Fruit fly (Drosophila melanogaster) whole organism, embryonic: Measurements from ENCODE around the gene CG6216.
A peak's percentile ranks its signal among the peaks of the same experiment; 100 is the strongest.

Source experiments
- Abd-B ChIP-seq: fragments of 200-800 bp; sonication (Bioruptor generic); optimal IDR thresholded peaks from 2 replicates; lab custom pipeline; 2018; ENCODE audit warnings: missing biosample characterization, mild to moderate bottlenecking, missing genetic modification characterization, moderate library complexity
- CG10267 ChIP-seq: fragments of 200-800 bp; sonication (Bioruptor generic); optimal IDR thresholded peaks from 2 replicates; lab custom pipeline; 2018; ENCODE audit warnings: missing biosample characterization, mild to moderate bottlenecking, missing genetic modification characterization, moderate library complexity
- CG12299 ChIP-seq: fragments of 200-800 bp; sonication (Bioruptor generic); optimal IDR thresholded peaks from 2 replicates; lab custom pipeline; 2018; ENCODE audit warnings: missing biosample characterization, mild to moderate bottlenecking, missing genetic modification characterization
- CG13123 ChIP-seq: fragments of 200-800 bp; sonication (Bioruptor generic); optimal IDR thresholded peaks from 2 replicates; lab custom pipeline; 2016; ENCODE audit warnings: missing biosample characterization, missing genetic modification characterization
- CG13775 ChIP-seq: fragments of 200-800 bp; sonication (Bioruptor generic); optimal IDR thresholded peaks from 3 replicates; lab custom pipeline; 2017; ENCODE audit warnings: missing biosample characterization, mild to moderate bottlenecking, missing genetic modification characterization
- CG15011 ChIP-seq: fragments of 200-800 bp; sonication (Bioruptor generic); optimal IDR thresholded peaks from 3 replicates; lab custom pipeline; 2018; ENCODE audit warnings: missing biosample characterization, mild to moderate bottlenecking, missing genetic modification characterization
- CG15601 ChIP-seq: fragments of 200-800 bp; sonication (Bioruptor generic); optimal IDR thresholded peaks from 3 replicates; lab custom pipeline; 2019; ENCODE audit warnings: missing biosample characterization, mild to moderate bottlenecking, missing genetic modification characterization, moderate library complexity
- CG17328 ChIP-seq: fragments of 200-800 bp; sonication (Bioruptor generic); IDR thresholded peaks from 2 replicates; pipeline ENCODE4 v1.3.6; 2022; ENCODE audit warnings: missing biosample characterization, missing genetic modification characterization
- CG18262 ChIP-seq: fragments of 200-800 bp; optimal IDR thresholded peaks from 3 replicates; lab custom pipeline; 2019; ENCODE audit warnings: missing biosample characterization, mild to moderate bottlenecking, missing genetic modification characterization, moderate library complexity
- CG2199 ChIP-seq: fragments of 200-800 bp; sonication (Bioruptor generic); IDR thresholded peaks from 3 replicates; pipeline ENCODE4 v1.3.6; 2022; ENCODE audit warnings: missing biosample characterization, missing genetic modification characterization
- CG2678 ChIP-seq: fragments of 200-800 bp; sonication (Bioruptor generic); optimal IDR thresholded peaks from 3 replicates; lab custom pipeline; 2019; ENCODE audit warnings: missing biosample characterization, mild to moderate bottlenecking, missing genetic modification characterization, moderate library complexity
- CG30431 ChIP-seq: fragments of 200-800 bp; sonication (Bioruptor generic); optimal IDR thresholded peaks from 2 replicates; lab custom pipeline; 2017; ENCODE audit warnings: missing biosample characterization, missing genetic modification characterization
- CG3407 ChIP-seq: fragments of 200-800 bp; sonication (Bioruptor generic); optimal IDR thresholded peaks from 2 replicates; lab custom pipeline; 2018; ENCODE audit warnings: missing biosample characterization, mild to moderate bottlenecking, missing genetic modification characterization
- CG4360 ChIP-seq: fragments of 200-800 bp; sonication (Bioruptor generic); IDR thresholded peaks from 2 replicates; pipeline ENCODE4 v1.3.6; 2022; ENCODE audit warnings: missing biosample characterization, missing genetic modification characterization
- CG4617 ChIP-seq: fragments of 200-800 bp; sonication (Bioruptor generic); optimal IDR thresholded peaks from 3 replicates; lab custom pipeline; 2016; ENCODE audit warnings: missing biosample characterization, missing genetic modification characterization, borderline replicate concordance
- CG6791 ChIP-seq: fragments of 200-800 bp; sonication (Bioruptor generic); IDR thresholded peaks from 3 replicates; pipeline ENCODE4 v1.3.6; 2022; ENCODE audit warnings: missing biosample characterization, missing genetic modification characterization; ENCODE audit not compliant: partially characterized antibody
- CG7556 ChIP-seq: fragments of 200-800 bp; sonication (Bioruptor generic); optimal IDR thresholded peaks from 2 replicates; lab custom pipeline; 2017; ENCODE audit warnings: missing biosample characterization, mild to moderate bottlenecking, missing genetic modification characterization
- CG8089 ChIP-seq: fragments of 200-800 bp; sonication (Bioruptor generic); optimal IDR thresholded peaks from 3 replicates; lab custom pipeline; 2016; ENCODE audit warnings: missing biosample characterization, missing genetic modification characterization
- CG8765 ChIP-seq: fragments of 200-800 bp; sonication (Bioruptor generic); IDR thresholded peaks from 2 replicates; pipeline ENCODE4 v1.3.6; 2022; ENCODE audit warnings: missing biosample characterization, missing genetic modification characterization
- CG9609 ChIP-seq: fragments of 200-800 bp; sonication (Bioruptor generic); optimal IDR thresholded peaks from 3 replicates; lab custom pipeline; 2016; ENCODE audit warnings: missing biosample characterization, missing genetic modification characterization
- CG9797 ChIP-seq: fragments of 200-800 bp; sonication (Bioruptor generic); optimal IDR thresholded peaks from 3 replicates; lab custom pipeline; 2018; ENCODE audit warnings: missing biosample characterization, mild to moderate bottlenecking, missing genetic modification characterization
- CG9817 ChIP-seq: fragments of 200-800 bp; sonication (Bioruptor generic); optimal IDR thresholded peaks from 2 replicates; lab custom pipeline; 2018; ENCODE audit warnings: missing biosample characterization, mild to moderate bottlenecking, missing genetic modification characterization, moderate library complexity
- Deaf1 ChIP-seq: fragments of 200-800 bp; optimal IDR thresholded peaks from 3 replicates; lab custom pipeline; 2019; ENCODE audit warnings: missing biosample characterization, mild to moderate bottlenecking, missing genetic modification characterization, moderate library complexity
- Ets65A ChIP-seq: fragments of 200-800 bp; sonication (Bioruptor generic); peaks from one replicate; lab custom pipeline; 2016; ENCODE audit warnings: missing biosample characterization, missing genetic modification characterization
- HmgZ ChIP-seq: fragments of 200-800 bp; sonication (Bioruptor generic); optimal IDR thresholded peaks from 2 replicates; lab custom pipeline; 2018; ENCODE audit warnings: missing biosample characterization, mild to moderate bottlenecking, missing genetic modification characterization
- Hr3 ChIP-seq: fragments of 200-800 bp; sonication (Bioruptor generic); optimal IDR thresholded peaks from 3 replicates; lab custom pipeline; 2016; ENCODE audit warnings: missing biosample characterization, missing genetic modification characterization
- MBD-R2 ChIP-seq: fragments of 200-800 bp; sonication (Bioruptor generic); IDR thresholded peaks from 2 replicates; pipeline ENCODE4 v1.3.6; 2022; ENCODE audit warnings: missing biosample characterization, missing genetic modification characterization
- NC2β ChIP-seq: fragments of 200-800 bp; sonication (Bioruptor generic); optimal IDR thresholded peaks from 2 replicates; lab custom pipeline; 2016; ENCODE audit warnings: missing biosample characterization, missing genetic modification characterization
- Neu2 ChIP-seq: fragments of 200-800 bp; sonication (Bioruptor generic); optimal IDR thresholded peaks from 3 replicates; lab custom pipeline; 2016; ENCODE audit warnings: missing biosample characterization, missing genetic modification characterization, borderline replicate concordance
- Sry-β ChIP-seq: fragments of 200-800 bp; sonication (Bioruptor generic); optimal IDR thresholded peaks from 2 replicates; lab custom pipeline; 2018; ENCODE audit warnings: missing biosample characterization, mild to moderate bottlenecking, missing genetic modification characterization, moderate library complexity
- ase ChIP-seq: fragments of 200-800 bp; sonication (Bioruptor generic); IDR thresholded peaks from 3 replicates; pipeline ENCODE4 v1.3.6; 2022; ENCODE audit warnings: missing biosample characterization, missing genetic modification characterization
- bigmax ChIP-seq: fragments of 200-800 bp; sonication (Bioruptor generic); optimal IDR thresholded peaks from 2 replicates; lab custom pipeline; 2018; ENCODE audit warnings: missing biosample characterization, mild to moderate bottlenecking, missing genetic modification characterization
- danr ChIP-seq: fragments of 200-800 bp; sonication (Bioruptor generic); IDR thresholded peaks from 2 replicates; pipeline ENCODE4 v1.3.6; 2022; ENCODE audit warnings: missing biosample characterization, missing genetic modification characterization
- dmrt11E ChIP-seq: fragments of 200-800 bp; sonication (Bioruptor generic); optimal IDR thresholded peaks from 3 replicates; lab custom pipeline; 2018; ENCODE audit warnings: missing biosample characterization, mild to moderate bottlenecking, missing genetic modification characterization, moderate library complexity
- dmrt99B ChIP-seq: fragments of 200-800 bp; sonication (Bioruptor generic); optimal IDR thresholded peaks from 2 replicates; lab custom pipeline; 2018; ENCODE audit warnings: missing biosample characterization, mild to moderate bottlenecking, missing genetic modification characterization, moderate library complexity
- dpn ChIP-seq, 2 experiments: fragments of 200-800 bp; sonication (Bioruptor generic); optimal IDR thresholded peaks; 3 replicates each; lab custom pipeline; 2016; ENCODE audit warnings: missing biosample characterization in 2 of 2, missing genetic modification characterization in 2 of 2
- nerfin-2 ChIP-seq: fragments of 200-800 bp; sonication (Bioruptor generic); IDR thresholded peaks from 2 replicates; pipeline ENCODE4 v1.3.6; 2022; ENCODE audit warnings: missing biosample characterization, missing genetic modification characterization; ENCODE audit not compliant: partially characterized antibody
- pfk ChIP-seq: fragments of 200-800 bp; sonication (Bioruptor generic); optimal IDR thresholded peaks from 2 replicates; lab custom pipeline; 2018; ENCODE audit warnings: missing biosample characterization, mild to moderate bottlenecking, missing genetic modification characterization, moderate library complexity
- scrt ChIP-seq: fragments of 200-800 bp; sonication (Bioruptor generic); optimal IDR thresholded peaks from 2 replicates; lab custom pipeline; 2018; ENCODE audit warnings: missing biosample characterization, mild to moderate bottlenecking, missing genetic modification characterization, moderate library complexity
- slbo ChIP-seq: fragments of 200-800 bp; sonication (Bioruptor generic); IDR thresholded peaks from 2 replicates; pipeline ENCODE4 v1.3.6; 2022; ENCODE audit warnings: missing biosample characterization, missing genetic modification characterization
- sqz ChIP-seq: fragments of 200-800 bp; sonication (Bioruptor generic); optimal IDR thresholded peaks from 3 replicates; lab custom pipeline; 2018; ENCODE audit warnings: missing biosample characterization, mild to moderate bottlenecking, missing genetic modification characterization
- ssp ChIP-seq: fragments of 200-800 bp; sonication (Bioruptor generic); IDR thresholded peaks from 2 replicates; pipeline ENCODE4 v1.3.6; 2022; ENCODE audit warnings: missing biosample characterization, missing genetic modification characterization
- stc ChIP-seq: fragments of 200-800 bp; sonication (Bioruptor generic); IDR thresholded peaks from 2 replicates; pipeline ENCODE4 v1.3.6; 2022; ENCODE audit warnings: missing biosample characterization, missing genetic modification characterization
- tin ChIP-seq: fragments of 200-800 bp; sonication (Bioruptor generic); optimal IDR thresholded peaks from 3 replicates; lab custom pipeline; 2016; ENCODE audit warnings: missing biosample characterization, missing genetic modification characterization
- tll ChIP-seq, 2 experiments: fragments of 200-800 bp in 1 of 2; fragments of >200 bp in 1 of 2; sonication (Bioruptor generic) in 1 of 2; optimal IDR thresholded peaks; 2 replicates each; lab custom pipeline; 2017 to 2019; ENCODE audit warnings: missing biosample characterization in 2 of 2, missing genetic modification characterization in 2 of 2, mild to moderate bottlenecking in 1 of 2, moderate library complexity in 1 of 2
- trh ChIP-seq: fragments of 200-800 bp; sonication (Bioruptor generic); optimal IDR thresholded peaks from 2 replicates; lab custom pipeline; 2016; ENCODE audit warnings: missing biosample characterization, missing genetic modification characterization
- vfl ChIP-seq: fragments of 200-800 bp; sonication (Bioruptor generic); optimal IDR thresholded peaks from 2 replicates; lab custom pipeline; 2016; ENCODE audit warnings: missing biosample characterization, missing genetic modification characterization
- vvl ChIP-seq: fragments of 200-800 bp; sonication (Bioruptor generic); IDR thresholded peaks from 2 replicates; pipeline ENCODE4 v1.3.6; 2022; ENCODE audit warnings: missing biosample characterization, missing genetic modification characterization
- wdn ChIP-seq: fragments of 200-800 bp; sonication (Bioruptor generic); IDR thresholded peaks from 2 replicates; pipeline ENCODE4 v1.3.6; 2022; ENCODE audit warnings: missing biosample characterization, missing genetic modification characterization
- zen ChIP-seq: fragments of 200-800 bp; sonication (Bioruptor generic); optimal IDR thresholded peaks from 3 replicates; lab custom pipeline; 2018; ENCODE audit warnings: missing biosample characterization, mild to moderate bottlenecking, missing genetic modification characterization, moderate library complexity
- zfh1 ChIP-seq: fragments of 200-800 bp; sonication (Bioruptor generic); IDR thresholded peaks from 3 replicates; pipeline ENCODE4 v1.3.6; 2022; ENCODE audit warnings: missing biosample characterization, missing genetic modification characterization

CG6216 gene

dm6 chr3L:11155380-11155779, 4.8 kb upstream of the CG6216 start (continued):
- TF ChIP-seq CG4617 (no peak), trh (no peak), wdn (GFP tag; lab: Robert Waterston, UW) (no peak), pfk (GFP tag; lab: Kevin White, UChicago) (no peak), CG3407 (GFP tag; lab: Kevin White, UChicago) (no peak), CG13123 (GFP tag; lab: Kevin White, UChicago) (no peak), tin (GFP tag; lab: Kevin White, UChicago) (no peak), ssp (GFP tag; lab: Robert Waterston, UW) (peak; percentile 23; the same call in 1 of the 2 replicates), sqz (no peak), CG18262 (tag; lab: Kevin White, UChicago) (no peak), nerfin-2 (no peak), tll (GFP tag; optimal IDR thresholded peaks at IDR 0.05; lab: Kevin White, UChicago) (no peak), Neu2 (GFP tag; lab: Kevin White, UChicago) (no peak), dpn (GFP tag; optimal IDR thresholded peaks at IDR 0.05; lab: Kevin White, UChicago) (peak in 1 of 2 experiments; percentile 6), dmrt11E (tag; lab: Kevin White, UChicago) (no peak), vvl (GFP tag; lab: Robert Waterston, UW) (peak; percentile 45; the same call in 1 of the 2 replicates), CG30431 (GFP tag; lab: Kevin White, UChicago) (peak; percentile 6), CG8089 (GFP tag; lab: Kevin White, UChicago) (no peak), CG15011 (no peak), CG2678 (tag; lab: Kevin White, UChicago) (no peak), CG13775 (GFP tag; lab: Kevin White, UChicago) (no peak), CG8765 (no peak), Hr3 (no peak), CG6791 (no peak), CG4360 (GFP tag; lab: Robert Waterston, UW) (no peak), danr (no peak), CG9609 (GFP tag; lab: Kevin White, UChicago) (no peak), NC2β (GFP tag; lab: Kevin White, UChicago) (no peak), Sry-β (GFP tag; lab: Kevin White, UChicago) (no peak), bigmax (no peak), CG10267 (no peak), Ets65A (GFP tag; lab: Kevin White, UChicago) (peak; percentile 14), CG7556 (GFP tag; lab: Kevin White, UChicago) (no peak), Abd-B (no peak), scrt (GFP tag; lab: Kevin White, UChicago) (no peak), ase (GFP tag; lab: Robert Waterston, UW) (no peak), CG2199 (GFP tag; lab: Robert Waterston, UW) (no peak), dmrt99B (tag; lab: Kevin White, UChicago) (no peak), zen (tag; lab: Kevin White, UChicago) (no peak), CG9797 (no peak), Deaf1 (tag; lab: Kevin White, UChicago) (no peak), CG15601 (tag; lab: Kevin White, UChicago) (no peak), CG17328 (GFP tag; lab: Robert Waterston, UW) (0 out of 2 replicates have a peak, but pooled peaks have one; percentile 36), CG12299 (tag; lab: Kevin White, UChicago) (no peak), HmgZ (no peak), zfh1 (GFP tag; lab: Robert Waterston, UW) (no peak), stc (GFP tag; lab: Robert Waterston, UW) (no peak), MBD-R2 (GFP tag; lab: Robert Waterston, UW) (no peak), CG9817 (no peak), vfl (GFP tag; lab: Kevin White, UChicago) (no peak), slbo (GFP tag; lab: Robert Waterston, UW) (no peak; the same call in 1 of the 2 replicates)
